Worm (Caenorhabditis elegans) whole organism, early embryonic: ENCODE results near the gene W04B5.6.
"Not testable (repeated sequence)": the region's sequence is repeated elsewhere in the genome, so short reads cannot be mapped to it uniquely, and the experiment has no call there.

Source experiments
- B0310.2 ChIP-seq: sonication (generic microtip); optimal IDR thresholded peaks from 2 replicates; lab custom pipeline; 2016; ENCODE audit warnings: mild to moderate bottlenecking, missing genetic modification characterization, missing compliant biosample characterization
- F13C5.2 ChIP-seq: sonication (generic microtip); optimal IDR thresholded peaks from 2 replicates; lab custom pipeline; 2017; ENCODE audit warnings: mild to moderate bottlenecking, missing genetic modification characterization, inconsistent platforms, missing compliant biosample characterization
- aly-1 ChIP-seq: sonication (generic microtip); optimal IDR thresholded peaks from 2 replicates; lab custom pipeline; 2016; ENCODE audit warnings: missing genetic modification characterization, missing compliant biosample characterization
- ama-1 ChIP-seq: fragments of 150-350 bp; optimal IDR thresholded peaks from 2 replicates; lab custom pipeline; 2014
- ceh-13 ChIP-seq: fragments of 200-800 bp; sonication (Bioruptor generic); optimal IDR thresholded peaks from 2 replicates; lab custom pipeline; 2018; ENCODE audit warnings: mild to moderate bottlenecking, missing genetic modification characterization, missing compliant biosample characterization
- ceh-36 ChIP-seq: sonication (generic microtip); optimal IDR thresholded peaks from 2 replicates; lab custom pipeline; 2016; ENCODE audit warnings: missing genetic modification characterization, inconsistent platforms, missing compliant biosample characterization
- ets-7 ChIP-seq: sonication (generic microtip); optimal IDR thresholded peaks from 2 replicates; lab custom pipeline; 2016; ENCODE audit warnings: missing genotype, missing genetic modification characterization, missing compliant biosample characterization
- flt-1 ChIP-seq: fragments of 200-800 bp; sonication (Bioruptor generic); IDR thresholded peaks from 2 replicates; pipeline ENCODE4 v1.3.6; 2022; ENCODE audit warnings: missing genetic modification characterization, missing compliant biosample characterization
- hmbx-1 ChIP-seq: sonication (generic microtip); optimal IDR thresholded peaks from 2 replicates; lab custom pipeline; 2016; ENCODE audit warnings: mild to moderate bottlenecking, missing genetic modification characterization, missing compliant biosample characterization
- hmg-4 ChIP-seq: fragments of 200-800 bp; sonication (Bioruptor generic); optimal IDR thresholded peaks from 2 replicates; lab custom pipeline; 2018; ENCODE audit warnings: mild to moderate bottlenecking, missing genetic modification characterization, missing compliant biosample characterization
- hnd-1 ChIP-seq: sonication (generic microtip); optimal IDR thresholded peaks from 2 replicates; lab custom pipeline; 2016; ENCODE audit warnings: missing genetic modification characterization, missing compliant biosample characterization
- pes-1 ChIP-seq: fragments of 200-800 bp; sonication (Bioruptor generic); IDR thresholded peaks from 2 replicates; pipeline ENCODE4 v1.3.6; 2022; ENCODE audit warnings: missing genetic modification reagents, missing genetic modification characterization, missing compliant biosample characterization
- scrt-1 ChIP-seq: fragments of 200-800 bp; sonication (Bioruptor generic); IDR thresholded peaks from 2 replicates; pipeline ENCODE4 v1.3.6; 2022; ENCODE audit warnings: missing genetic modification characterization, missing compliant biosample characterization
- sea-1 ChIP-seq: fragments of 200-800 bp; sonication (Bioruptor generic); conservative IDR thresholded peaks from 2 replicates; pipeline ENCODE4 v1.3.6; 2022; ENCODE audit warnings: missing genetic modification characterization, missing compliant biosample characterization
- tbx-11 ChIP-seq: fragments of 200-800 bp; sonication (Bioruptor generic); IDR thresholded peaks from 2 replicates; pipeline ENCODE4 v1.3.6; 2022; ENCODE audit warnings: missing genetic modification characterization, missing compliant biosample characterization
- tbx-37 ChIP-seq: fragments of 200-800 bp; sonication (Bioruptor generic); conservative IDR thresholded peaks from 2 replicates; pipeline ENCODE4 v1.3.6; 2022; ENCODE audit warnings: missing genetic modification reagents, missing genetic modification characterization, missing compliant biosample characterization
- tra-4 ChIP-seq: sonication (generic microtip); optimal IDR thresholded peaks from 2 replicates; lab custom pipeline; 2017; ENCODE audit warnings: missing genetic modification characterization, missing compliant biosample characterization

Gene W04B5.6

ce11 chrIII:2471855-2472254, 36.6 kb upstream of the W04B5.6 start:
- TF ChIP-seq scrt-1 (GFP tag; lab: Robert Waterston, UW) (no peak), F13C5.2 (tag; lab: Kevin White, UChicago) (peak; percentile 69), aly-1 (tag; lab: Kevin White, UChicago) (no peak)

- TF ChIP-seq flt-1 (GFP tag; lab: Robert Waterston, UW) (no peak), scrt-1 (GFP tag; lab: Robert Waterston, UW) (no peak), ceh-13 (GFP tag; lab: Kevin White, UChicago) (no peak), tbx-37 (GFP tag; lab: Robert Waterston, UW) (no peak), hnd-1 (tag; lab: Kevin White, UChicago) (no peak), aly-1 (tag; lab: Kevin White, UChicago) (no peak), tra-4 (tag; lab: Kevin White, UChicago) (no peak), B0310.2 (no peak), ceh-36 (tag; lab: Kevin White, UChicago) (no peak), hmg-4 (GFP tag; lab: Kevin White, UChicago) (no peak), ets-7 (tag; lab: Kevin White, UChicago) (no peak), F13C5.2 (tag; lab: Kevin White, UChicago) (no peak), sea-1 (GFP tag; lab: Robert Waterston, UW) (no peak), ama-1 (no peak), pes-1 (GFP tag; lab: Robert Waterston, UW) (no peak), tbx-11 (GFP tag; lab: Robert Waterston, UW) (no peak), hmbx-1 (tag; lab: Kevin White, UChicago) (no peak)
Measured at ce11 chrIII:2468202-2468601, 32.9 kb upstream of the W04B5.6 start, which contains the start of the genes E02H9.9 and E02H9.1. Gene E02H9.9, minus strand, starts transcription at chrIII:2468302. Gene E02H9.1, plus strand, starts transcription at chrIII:2468486.

DNA sequence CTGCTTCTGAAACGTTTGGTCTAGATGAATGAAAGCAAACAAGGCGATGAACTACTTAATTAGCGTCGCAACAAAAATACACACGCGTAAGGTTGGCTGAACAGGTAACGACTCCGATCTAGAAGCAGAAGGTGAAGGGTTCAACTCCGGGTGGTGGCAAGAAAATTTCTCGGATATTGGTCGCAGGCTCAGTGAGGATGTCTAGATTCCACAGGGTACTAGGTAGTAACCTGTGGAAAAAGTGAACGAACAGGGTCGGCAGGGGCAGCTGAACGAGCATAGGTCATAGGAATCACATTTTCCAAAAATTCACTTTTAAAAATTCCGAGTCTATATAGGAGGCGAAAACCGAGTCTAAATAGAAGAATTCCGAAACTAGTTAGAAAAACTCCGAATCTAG, 25.1 kb upstream of the W04B5.6 start:
- 0 out of 2 replicates have a peak, but pooled peaks have one; percentile 16 for TF ChIP-seq pes-1 (GFP tag; lab: Robert Waterston, UW)

ce11 chrIII:2458742-2459141, 23.5 kb upstream of the W04B5.6 start, which contains the start of gene E02H9.3:
Gene E02H9.3, plus strand, starts transcription at chrIII:2459042.
- TF ChIP-seq hmg-4 (GFP tag; lab: Kevin White, UChicago); tra-4 (tag; lab: Kevin White, UChicago); ama-1: not testable (repeated sequence)

DNA sequence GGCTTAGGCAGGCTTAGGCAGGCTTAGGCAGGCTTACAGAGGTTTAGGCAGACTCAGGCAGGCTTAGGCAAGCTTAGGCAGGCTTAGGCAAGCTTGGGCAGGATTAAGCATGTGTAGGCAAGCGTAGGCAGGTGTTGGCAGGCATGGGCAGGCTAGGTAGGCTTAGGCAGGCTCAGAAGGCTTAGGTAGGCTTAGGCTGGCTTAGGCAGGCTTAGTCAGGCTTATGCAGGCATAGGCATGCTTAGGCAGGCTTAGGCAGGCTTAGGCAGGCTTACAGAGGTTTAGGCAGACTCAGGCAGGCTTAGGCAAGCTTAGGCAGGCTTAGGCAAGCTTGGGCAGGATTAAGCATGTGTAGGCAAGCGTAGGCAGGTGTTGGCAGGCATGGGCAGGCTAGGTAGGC, 20.2 kb upstream of the W04B5.6 start:
- peak; percentile 69 for TF ChIP-seq ceh-36 (tag; lab: Kevin White, UChicago)

DNA sequence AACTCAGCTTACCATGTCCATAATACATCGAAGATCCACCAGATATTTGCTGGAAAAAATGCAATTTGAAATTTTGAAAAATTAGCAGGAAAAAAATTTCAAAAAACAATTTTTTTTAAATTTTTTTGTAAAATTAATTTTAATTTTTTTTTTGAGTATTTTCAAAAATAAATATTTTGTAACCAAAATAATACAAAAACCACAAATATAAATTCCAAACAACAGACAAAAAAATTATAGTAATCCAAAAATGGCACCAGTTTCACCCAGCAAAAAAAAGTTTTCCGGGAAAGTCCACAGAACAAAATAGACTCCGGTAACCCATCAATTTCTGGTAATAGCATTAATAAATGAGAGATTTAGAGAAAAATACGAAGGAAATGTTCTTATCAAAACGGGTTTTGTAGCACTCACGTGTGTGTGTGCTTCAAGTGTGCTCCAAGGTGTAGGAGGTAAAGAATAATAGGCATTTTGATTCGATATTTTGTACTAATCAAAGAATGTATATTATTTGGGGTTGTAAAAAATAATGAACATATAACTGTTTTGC, 19.6 kb upstream of the W04B5.6 start, which contains the start of gene nhr-121:
Gene nhr-121, minus strand, starts transcription at position 51 of the 550 bp plus-strand sequence.
- TF ChIP-seq aly-1 (tag; lab: Kevin White, UChicago) (no peak), hmbx-1 (tag; lab: Kevin White, UChicago) (no peak), B0310.2 (no peak), tbx-11 (GFP tag; lab: Robert Waterston, UW) (no peak), ceh-36 (tag; lab: Kevin White, UChicago) (no peak)

- TF ChIP-seq ceh-13 (GFP tag; lab: Kevin White, UChicago) (no peak), hnd-1 (tag; lab: Kevin White, UChicago) (no peak), F13C5.2 (tag; lab: Kevin White, UChicago) (no peak), pes-1 (GFP tag; lab: Robert Waterston, UW) (no peak), hmbx-1 (tag; lab: Kevin White, UChicago) (no peak), flt-1 (GFP tag; lab: Robert Waterston, UW) (no peak), scrt-1 (GFP tag; lab: Robert Waterston, UW) (no peak), sea-1 (GFP tag; lab: Robert Waterston, UW) (no peak), ama-1 (no peak), ceh-36 (tag; lab: Kevin White, UChicago) (no peak), ets-7 (tag; lab: Kevin White, UChicago) (no peak), hmg-4 (GFP tag; lab: Kevin White, UChicago) (no peak), B0310.2 (no peak), tbx-11 (GFP tag; lab: Robert Waterston, UW) (no peak), tra-4 (tag; lab: Kevin White, UChicago) (no peak), aly-1 (tag; lab: Kevin White, UChicago) (no peak), tbx-37 (GFP tag; lab: Robert Waterston, UW) (no peak)
Measured at ce11 chrIII:2445574-2446259, 10.4 kb upstream of the W04B5.6 start, which contains the start of the genes E02H9.7 and klo-2. Gene E02H9.7, minus strand, starts transcription at chrIII:2445674. Gene klo-2, plus strand, starts transcription at chrIII:2446209.

- TF ChIP-seq hmg-4 (GFP tag; lab: Kevin White, UChicago), result no peak
- no peak for TF ChIP-seq aly-1 (tag; lab: Kevin White, UChicago)
- TF ChIP-seq ceh-13 (GFP tag; lab: Kevin White, UChicago), result no peak
- no peak for TF ChIP-seq tbx-11 (GFP tag; lab: Robert Waterston, UW)
- TF ChIP-seq tbx-37 (GFP tag; lab: Robert Waterston, UW), result no peak
Measured at ce11 chrIII:2438543-2438942, 3.3 kb upstream of the W04B5.6 start, which contains the start of gene E02H9.13. Gene E02H9.13, minus strand, starts transcription at chrIII:2438741.
